Fruit fly (Drosophila melanogaster): ENCODE results near the gene CG42699.

Gene CG42699

dm6 chrX:5746864-5747861 is 17.2 kb upstream of the CG42699 start, which contains the start of the genes IntS6 and Rtel1 (continued):
- TF ChIP-seq CG6163 (GFP tag; IDR thresholded peaks at IDR 0.05) (peak; percentile 91), CG15336 (GFP tag; IDR thresholded peaks at IDR 0.05) (peak; percentile 91), CG6854 (GFP tag; optimal IDR thresholded peaks at IDR 0.05) (peak; percentile 64), Eip93F (GFP tag; optimal IDR thresholded peaks at IDR 0.05) (peak; percentile 61), topi (GFP tag; optimal IDR thresholded peaks at IDR 0.05) (peak; percentile 93), CG9139 (GFP tag; optimal IDR thresholded peaks at IDR 0.05) (peak; percentile 65), Eip75B (GFP tag; optimal IDR thresholded peaks at IDR 0.05) (peak; percentile 91), CG6792 (GFP tag; optimal IDR thresholded peaks at IDR 0.05) (peak; percentile 86), dsx (GFP tag; optimal IDR thresholded peaks at IDR 0.05; ENCODE audit: poor library complexity, severe bottlenecking) (peak; percentile 80), CG34406 (GFP tag; optimal IDR thresholded peaks at IDR 0.05) (peak; percentile 87), Hr38 (GFP tag; optimal IDR thresholded peaks at IDR 0.05) (peak; percentile 26), Hr4 (GFP tag; optimal IDR thresholded peaks at IDR 0.05) (peak; percentile 94), esn (GFP tag; optimal IDR thresholded peaks at IDR 0.05) (peak; percentile 94), CG7368 (GFP tag; optimal IDR thresholded peaks at IDR 0.05) (peak; percentile 82), CG10669 (GFP tag; optimal IDR thresholded peaks at IDR 0.05) (peak; percentile 87), Sox15 (GFP tag; optimal IDR thresholded peaks at IDR 0.05) (peak; percentile 90), CG6808 (GFP tag; optimal IDR thresholded peaks at IDR 0.05) (peak; percentile 80), vri (GFP tag; optimal IDR thresholded peaks at IDR 0.05) (peak; percentile 77), CG8119 (GFP tag; IDR thresholded peaks at IDR 0.05) (peak; percentile 87), CG8632 (GFP tag; optimal IDR thresholded peaks at IDR 0.05) (peak; percentile 89), CG11902 (GFP tag; optimal IDR thresholded peaks at IDR 0.05) (peak; percentile 89), CG11762 (GFP tag; optimal IDR thresholded peaks at IDR 0.05; ENCODE audit: insufficient read depth) (peak; percentile 87)

- TF ChIP-seq Ets21C (GFP tag; optimal IDR thresholded peaks at IDR 0.05) (no peak), achi (GFP tag; optimal IDR thresholded peaks at IDR 0.05) (no peak), Hr39 (GFP tag; optimal IDR thresholded peaks at IDR 0.05) (no peak), Hr4 (GFP tag; optimal IDR thresholded peaks at IDR 0.05) (no peak), CG6854 (GFP tag; optimal IDR thresholded peaks at IDR 0.05) (no peak), net (GFP tag; optimal IDR thresholded peaks at IDR 0.05) (no peak), CG34406 (GFP tag; optimal IDR thresholded peaks at IDR 0.05) (no peak), Sox14 (GFP tag; optimal IDR thresholded peaks at IDR 0.05) (no peak), Eip75B (GFP tag; optimal IDR thresholded peaks at IDR 0.05) (no peak), Eip78C (GFP tag) (no peak), esn (GFP tag; optimal IDR thresholded peaks at IDR 0.05) (no peak)
Measured at dm6 chrX:5751949-5752348, 12.4 kb upstream of the CG42699 start, which contains the start of gene CG15772. Gene CG15772 (plus strand): TSS chrX:5752249.

- no peak for TF ChIP-seq CG8119 (GFP tag; IDR thresholded peaks at IDR 0.05)
- TF ChIP-seq CG9139 (GFP tag; optimal IDR thresholded peaks at IDR 0.05): no peak
- no peak for TF ChIP-seq Ets96B (tag; optimal IDR thresholded peaks at IDR 0.05)
- TF ChIP-seq Hr39 (GFP tag; optimal IDR thresholded peaks at IDR 0.05): no peak
- no peak for TF ChIP-seq Gug (GFP tag; IDR thresholded peaks at IDR 0.05)
- TF ChIP-seq CG34406 (GFP tag; optimal IDR thresholded peaks at IDR 0.05): no peak
- TF ChIP-seq CG10631 (GFP tag; optimal IDR thresholded peaks at IDR 0.05): no peak
- TF ChIP-seq acj6 (GFP tag; optimal IDR thresholded peaks at IDR 0.05): no peak
Measured at dm6 chrX:5752838-5753237, 11.5 kb upstream of the CG42699 start.
